Worm (Caenorhabditis elegans) whole organism, L2 larva: Measurements from ENCODE around the gene col-71.

Experiments used
- R02D3.7 ChIP-seq: fragments of 150-350 bp; optimal IDR thresholded peaks from 2 replicates; lab custom pipeline; 2014; ENCODE audit warnings: missing biosample characterization, missing genetic modification characterization
- Y55F3AM.14 ChIP-seq: fragments of 200-800 bp; sonication (Bioruptor generic); optimal IDR thresholded peaks from 2 replicates; lab custom pipeline; 2018; ENCODE audit warnings: mild to moderate bottlenecking, missing genetic modification characterization, missing compliant biosample characterization
- gmeb-1 ChIP-seq: fragments of 150-350 bp; optimal IDR thresholded peaks from 2 replicates; lab custom pipeline; 2014; ENCODE audit warnings: missing biosample characterization, missing genetic modification characterization
- lin-13 ChIP-seq: fragments of 150-350 bp; optimal IDR thresholded peaks from 2 replicates; lab custom pipeline; 2014; ENCODE audit warnings: missing biosample characterization, missing genetic modification reagents, missing genetic modification characterization
- nhr-12 ChIP-seq: fragments of 150-350 bp; optimal IDR thresholded peaks from 2 replicates; lab custom pipeline; 2014; ENCODE audit warnings: missing biosample characterization, missing genetic modification characterization
- nhr-129 ChIP-seq: fragments of 150-350 bp; optimal IDR thresholded peaks from 2 replicates; lab custom pipeline; 2014; ENCODE audit warnings: missing biosample characterization, missing genetic modification characterization
- nhr-77 ChIP-seq: fragments of 150-350 bp; optimal IDR thresholded peaks from 2 replicates; lab custom pipeline; 2014; ENCODE audit warnings: missing biosample characterization, missing genetic modification characterization
- sma-9 ChIP-seq, 2 experiments: fragments of 150-350 bp in 1 of 2; sonication (generic microtip) in 1 of 2; optimal IDR thresholded peaks; 2 replicates each; lab custom pipeline; 2014 to 2016; ENCODE audit warnings: missing genetic modification characterization in 2 of 2, mild to moderate bottlenecking in 1 of 2, missing biosample characterization in 1 of 2, missing compliant biosample characterization in 1 of 2, missing genetic modification reagents in 1 of 2, moderate library complexity in 1 of 2
- unc-62 ChIP-seq: fragments of 150-350 bp; optimal IDR thresholded peaks from 2 replicates; lab custom pipeline; 2014; ENCODE audit warnings: missing biosample characterization, missing genetic modification reagents, missing genetic modification characterization
- zag-1 ChIP-seq: fragments of 150-350 bp; optimal IDR thresholded peaks from 2 replicates; lab custom pipeline; 2014; ENCODE audit warnings: missing biosample characterization, missing genetic modification characterization
- ztf-11 ChIP-seq: sonication (generic microtip); optimal IDR thresholded peaks from 2 replicates; lab custom pipeline; 2017; ENCODE audit warnings: missing biosample characterization, missing genetic modification characterization

- TF ChIP-seq nhr-77 (tag; lab: Kevin White, UChicago) (no peak), Y55F3AM.14 (no peak), lin-13 (GFP tag; lab: Kevin White, UChicago) (no peak), R02D3.7 (tag; lab: Kevin White, UChicago) (no peak), nhr-12 (tag; lab: Kevin White, UChicago) (no peak), ztf-11 (tag; lab: Kevin White, UChicago) (no peak), unc-62 (no peak), nhr-129 (no peak), sma-9 (GFP tag; optimal IDR thresholded peaks at IDR 0.05; lab: Kevin White, UChicago) (no peak), sma-9 (tag; optimal IDR thresholded peaks at IDR 0.05; lab: Kevin White, UChicago) (no peak), zag-1 (tag; lab: Kevin White, UChicago) (no peak), gmeb-1 (tag; lab: Kevin White, UChicago) (no peak)
Measured at ce11 chrII:3515384-3516053, 13.1 kb upstream of the col-71 start, which contains the start of the genes Y49F6B.14 and clec-125.
